Fruit fly (Drosophila melanogaster) whole organism, embryonic: ENCODE results near the gene Lip2.
A peak's percentile ranks its signal among the peaks of the same experiment; 100 is the strongest.

Experiments used
- Atf3 ChIP-seq: fragments of 200-800 bp; sonication (Bioruptor generic); optimal IDR thresholded peaks from 3 replicates; lab custom pipeline; 2016; ENCODE audit warnings: missing biosample characterization, missing genetic modification characterization
- CG10366 ChIP-seq: fragments of 200-800 bp; sonication (Bioruptor generic); IDR thresholded peaks from 2 replicates; pipeline ENCODE4 v1.3.6; 2022; ENCODE audit warnings: missing biosample characterization, missing genetic modification characterization
- CG12071 ChIP-seq: fragments of 200-800 bp; sonication (Bioruptor generic); optimal IDR thresholded peaks from 3 replicates; lab custom pipeline; 2018; ENCODE audit warnings: missing biosample characterization, mild to moderate bottlenecking, missing genetic modification characterization
- CG12155 ChIP-seq: fragments of 200-800 bp; sonication (Bioruptor generic); optimal IDR thresholded peaks from 3 replicates; lab custom pipeline; 2016; ENCODE audit warnings: missing biosample characterization, missing genetic modification characterization
- CG14050 ChIP-seq: fragments of 200-800 bp; sonication (Bioruptor generic); IDR thresholded peaks from 3 replicates; pipeline ENCODE4 v1.3.6; 2022; ENCODE audit warnings: missing biosample characterization, missing genetic modification characterization
- CG17359 ChIP-seq: fragments of 200-800 bp; sonication (Bioruptor generic); optimal IDR thresholded peaks from 3 replicates; lab custom pipeline; 2018; ENCODE audit warnings: missing biosample characterization, mild to moderate bottlenecking, missing genetic modification characterization, moderate library complexity
- CG17361 ChIP-seq: fragments of 200-800 bp; sonication (Bioruptor generic); IDR thresholded peaks from 3 replicates; pipeline ENCODE4 v1.3.6; 2022; ENCODE audit warnings: missing biosample characterization, missing genetic modification characterization
- CG17612 ChIP-seq: fragments of 200-800 bp; sonication (Bioruptor generic); IDR thresholded peaks from 2 replicates; pipeline ENCODE4 v1.3.6; 2022; ENCODE audit warnings: missing biosample characterization, missing genetic modification characterization
- CG2120 ChIP-seq: fragments of 200-800 bp; sonication (Bioruptor generic); optimal IDR thresholded peaks from 3 replicates; lab custom pipeline; 2016; ENCODE audit warnings: missing biosample characterization, missing genetic modification characterization
- CG2889 ChIP-seq: fragments of 200-800 bp; sonication (Bioruptor generic); IDR thresholded peaks from 3 replicates; pipeline ENCODE4 v1.3.6; 2022; ENCODE audit warnings: missing biosample characterization, missing genetic modification characterization
- CG30020 ChIP-seq: fragments of 200-800 bp; optimal IDR thresholded peaks from 2 replicates; lab custom pipeline; 2019; ENCODE audit warnings: missing biosample characterization, mild to moderate bottlenecking, missing genetic modification characterization, moderate library complexity
- CG31224 ChIP-seq: fragments of 200-800 bp; sonication (Bioruptor generic); IDR thresholded peaks from 2 replicates; pipeline ENCODE4 v1.3.6; 2022; ENCODE audit warnings: missing biosample characterization, missing genetic modification characterization
- CG31441 ChIP-seq: fragments of 200-800 bp; sonication (Bioruptor generic); IDR thresholded peaks from 2 replicates; pipeline ENCODE4 v1.3.6; 2022; ENCODE audit warnings: missing biosample characterization, missing genetic modification characterization
- CG4328 ChIP-seq: fragments of 200-800 bp; sonication (Bioruptor generic); optimal IDR thresholded peaks from 3 replicates; lab custom pipeline; 2017; ENCODE audit warnings: missing biosample characterization, missing genetic modification reagents, missing genetic modification characterization
- CG4360 ChIP-seq: fragments of 200-800 bp; sonication (Bioruptor generic); IDR thresholded peaks from 2 replicates; pipeline ENCODE4 v1.3.6; 2022; ENCODE audit warnings: missing biosample characterization, missing genetic modification characterization
- CG4404 ChIP-seq: fragments of 200-800 bp; sonication (Bioruptor generic); IDR thresholded peaks from 2 replicates; pipeline ENCODE4 v1.3.6; 2022; ENCODE audit warnings: missing biosample characterization, missing genetic modification characterization
- CG6272 ChIP-seq: fragments of 200-800 bp; sonication (Bioruptor generic); IDR thresholded peaks from 2 replicates; pipeline ENCODE4 v1.3.6; 2022; ENCODE audit warnings: missing biosample characterization, missing genetic modification characterization
- CG7786 ChIP-seq: fragments of 200-800 bp; sonication (Bioruptor generic); optimal IDR thresholded peaks from 2 replicates; lab custom pipeline; 2016; ENCODE audit warnings: missing biosample characterization, missing genetic modification characterization
- CG8765 ChIP-seq: fragments of 200-800 bp; sonication (Bioruptor generic); IDR thresholded peaks from 2 replicates; pipeline ENCODE4 v1.3.6; 2022; ENCODE audit warnings: missing biosample characterization, missing genetic modification characterization
- CG8924 ChIP-seq: fragments of 200-800 bp; optimal IDR thresholded peaks from 3 replicates; lab custom pipeline; 2019; ENCODE audit warnings: missing biosample characterization, mild to moderate bottlenecking, missing genetic modification characterization, moderate library complexity
- CG9727 ChIP-seq: fragments of 200-800 bp; sonication (Bioruptor generic); optimal IDR thresholded peaks from 3 replicates; lab custom pipeline; 2017; ENCODE audit warnings: missing biosample characterization, mild to moderate bottlenecking, missing genetic modification characterization
- CG9932 ChIP-seq: fragments of 200-800 bp; sonication (Bioruptor generic); IDR thresholded peaks from 2 replicates; pipeline ENCODE4 v1.3.6; 2022; ENCODE audit warnings: missing biosample characterization, missing genetic modification characterization
- Chrac-16 ChIP-seq: fragments of 200-800 bp; sonication (Bioruptor generic); optimal IDR thresholded peaks from 3 replicates; lab custom pipeline; 2016; ENCODE audit warnings: missing biosample characterization, missing genetic modification characterization
- CkIIα-i1 ChIP-seq: fragments of 200-800 bp; sonication (Bioruptor generic); IDR thresholded peaks from 2 replicates; pipeline ENCODE4 v1.3.6; 2022; ENCODE audit warnings: missing biosample characterization, missing genetic modification characterization
- Doc2 ChIP-seq: fragments of 200-800 bp; sonication (Bioruptor generic); IDR thresholded peaks from 2 replicates; pipeline ENCODE4 v1.3.6; 2022; ENCODE audit warnings: missing biosample characterization, missing genetic modification characterization
- Fer1 ChIP-seq: fragments of 200-800 bp; sonication (Bioruptor generic); optimal IDR thresholded peaks from 2 replicates; lab custom pipeline; 2017; ENCODE audit warnings: missing biosample characterization, mild to moderate bottlenecking, missing genetic modification characterization
- Hmr ChIP-seq: fragments of 200-800 bp; sonication (Bioruptor generic); optimal IDR thresholded peaks from 3 replicates; lab custom pipeline; 2017; ENCODE audit warnings: mild to moderate bottlenecking, missing biosample characterization, missing genetic modification reagents, missing genetic modification characterization
- Hr78 ChIP-seq, 2 experiments: fragments of 200-800 bp in 1 of 2; fragments of >200 bp in 1 of 2; sonication (Bioruptor generic) in 1 of 2; optimal IDR thresholded peaks; 2 replicates each; lab custom pipeline; 2017 to 2019; ENCODE audit warnings: missing biosample characterization in 2 of 2, missing genetic modification characterization in 2 of 2, mild to moderate bottlenecking in 1 of 2, moderate library complexity in 1 of 2
- MTF-1 ChIP-seq: fragments of 200-800 bp; sonication (Bioruptor generic); optimal IDR thresholded peaks from 2 replicates; lab custom pipeline; 2018; ENCODE audit warnings: missing biosample characterization, mild to moderate bottlenecking, missing genetic modification characterization, borderline replicate concordance
- Six4 ChIP-seq: fragments of 200-800 bp; sonication (Bioruptor generic); optimal IDR thresholded peaks from 2 replicates; lab custom pipeline; 2016; ENCODE audit warnings: missing biosample characterization, missing genetic modification characterization
- abd-A ChIP-seq: fragments of 200-800 bp; sonication (Bioruptor generic); optimal IDR thresholded peaks from 3 replicates; lab custom pipeline; 2019; ENCODE audit warnings: missing biosample characterization, mild to moderate bottlenecking, missing genetic modification characterization, moderate library complexity
- ase ChIP-seq: fragments of 200-800 bp; sonication (Bioruptor generic); IDR thresholded peaks from 3 replicates; pipeline ENCODE4 v1.3.6; 2022; ENCODE audit warnings: missing biosample characterization, missing genetic modification characterization
- corto ChIP-seq: fragments of 200-800 bp; sonication (Bioruptor generic); optimal IDR thresholded peaks from 2 replicates; lab custom pipeline; 2016; ENCODE audit warnings: missing biosample characterization, mild to moderate bottlenecking, missing genetic modification characterization, moderate library complexity
- dysf ChIP-seq: fragments of 200-800 bp; sonication (Bioruptor generic); IDR thresholded peaks from 3 replicates; pipeline ENCODE4 v1.3.6; 2022; ENCODE audit warnings: missing biosample characterization, missing genetic modification characterization
- ewg ChIP-seq: fragments of 200-800 bp; sonication (Bioruptor generic); optimal IDR thresholded peaks from 3 replicates; lab custom pipeline; 2017; ENCODE audit warnings: mild to moderate bottlenecking, missing biosample characterization, missing genetic modification reagents, missing genetic modification characterization
- kay ChIP-seq: fragments of 200-800 bp; sonication (Bioruptor generic); optimal IDR thresholded peaks from 2 replicates; lab custom pipeline; 2016; ENCODE audit warnings: missing biosample characterization, missing genetic modification characterization
- lola ChIP-seq, 3 experiments: fragments of >200 bp in 2 of 3; fragments of 200-800 bp in 1 of 3; sonication (Bioruptor generic) in 1 of 3; optimal IDR thresholded peaks; 2 replicates each; lab custom pipeline; 2017 to 2019; ENCODE audit warnings: missing biosample characterization in 3 of 3, missing genetic modification characterization in 3 of 3, mild to moderate bottlenecking in 1 of 3, moderate library complexity in 1 of 3
- pan ChIP-seq, 4 experiments: fragments of >200 bp in 3 of 4; fragments of 200-800 bp in 1 of 4; sonication (Bioruptor generic) in 1 of 4; optimal IDR thresholded peaks in 3 of 4; IDR thresholded peaks in 1 of 4; 2 replicates each; pipeline versions ENCODE4 v1.3.6 to Lab custom; 2017 to 2022; ENCODE audit warnings: missing biosample characterization in 2 of 4, missing genetic modification characterization in 2 of 4, mixed read lengths in 1 of 4
- psq ChIP-seq: fragments of 200-800 bp; sonication (Bioruptor generic); optimal IDR thresholded peaks from 2 replicates; lab custom pipeline; 2017; ENCODE audit warnings: missing biosample characterization, missing genetic modification characterization
- salm ChIP-seq: fragments of 200-800 bp; sonication (Bioruptor generic); optimal IDR thresholded peaks from 2 replicates; lab custom pipeline; 2018; ENCODE audit warnings: missing biosample characterization, mild to moderate bottlenecking, missing genetic modification characterization
- sens-2 ChIP-seq: fragments of 200-800 bp; sonication (Bioruptor generic); IDR thresholded peaks from 2 replicates; pipeline ENCODE4 v1.3.6; 2022; ENCODE audit warnings: missing biosample characterization, missing genetic modification characterization
- seq ChIP-seq: fragments of 200-800 bp; sonication (Bioruptor generic); IDR thresholded peaks from 2 replicates; pipeline ENCODE4 v1.3.6; 2022; ENCODE audit warnings: missing biosample characterization, missing genetic modification characterization
- slp2 ChIP-seq: fragments of 200-800 bp; sonication (Bioruptor generic); optimal IDR thresholded peaks from 2 replicates; lab custom pipeline; 2016; ENCODE audit warnings: missing biosample characterization, missing genetic modification characterization
- toy ChIP-seq: fragments of 200-800 bp; sonication (Bioruptor generic); IDR thresholded peaks from 2 replicates; pipeline ENCODE4 v1.3.6; 2022; ENCODE audit warnings: missing biosample characterization, missing genetic modification characterization
- twi ChIP-seq: fragments of 200-800 bp; optimal IDR thresholded peaks from 2 replicates; lab custom pipeline; 2019; ENCODE audit warnings: missing biosample characterization, mild to moderate bottlenecking, missing genetic modification characterization, moderate library complexity
- wdn ChIP-seq: fragments of 200-800 bp; sonication (Bioruptor generic); IDR thresholded peaks from 2 replicates; pipeline ENCODE4 v1.3.6; 2022; ENCODE audit warnings: missing biosample characterization, missing genetic modification characterization
- zen2 ChIP-seq: fragments of 200-800 bp; sonication (Bioruptor generic); IDR thresholded peaks from 3 replicates; pipeline ENCODE4 v1.3.6; 2022; ENCODE audit warnings: missing biosample characterization, missing genetic modification characterization; ENCODE audit not compliant: partially characterized antibody
- zfh1 ChIP-seq: fragments of 200-800 bp; sonication (Bioruptor generic); IDR thresholded peaks from 3 replicates; pipeline ENCODE4 v1.3.6; 2022; ENCODE audit warnings: missing biosample characterization, missing genetic modification characterization

Gene Lip2

DNA sequence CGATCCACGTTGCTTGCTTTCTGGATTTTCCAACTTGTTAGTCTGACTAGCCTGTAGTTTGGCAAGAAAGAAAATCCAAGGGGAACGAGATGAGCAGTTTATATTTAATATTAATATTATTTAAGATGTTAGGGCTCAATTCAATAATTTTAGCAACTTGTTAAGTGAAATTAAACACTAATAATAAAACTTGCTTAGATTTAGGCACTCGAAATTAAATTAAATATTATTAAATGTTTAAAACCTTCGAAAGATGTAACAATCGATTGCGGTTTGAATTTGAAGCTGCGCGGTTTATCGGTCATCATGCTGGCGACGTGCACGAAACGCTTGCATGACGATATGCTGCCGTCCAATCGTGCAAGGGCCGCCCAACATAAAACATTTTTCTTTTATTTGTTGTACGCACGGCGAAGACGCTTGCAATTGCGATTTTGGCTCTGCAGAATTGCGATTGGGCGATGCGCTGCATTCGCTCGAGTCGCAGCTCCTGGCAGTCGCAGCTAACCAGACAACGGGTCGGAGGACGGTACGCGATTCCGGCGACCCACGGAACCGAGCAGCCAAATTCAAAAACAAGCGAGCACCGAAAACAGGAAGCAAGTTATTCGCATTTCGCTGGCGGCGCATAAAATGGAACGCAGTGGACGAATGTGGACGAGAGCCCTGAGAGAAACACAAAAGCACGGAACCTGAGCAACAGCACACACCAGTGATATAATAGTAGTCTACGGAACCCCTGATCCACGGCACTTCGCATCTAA lies 27.9 kb upstream of the Lip2 start, which contains the start of the genes Vha16-5 and CG12299 (continued):
- peak; percentile 70 for TF ChIP-seq wdn (GFP tag; lab: Robert Waterston, UW)
- TF ChIP-seq Fer1 = peak; percentile 61
- peak; percentile 81 for TF ChIP-seq CG12155 (GFP tag; lab: Kevin White, UChicago)
- peak; percentile 77 for TF ChIP-seq Six4
- peak; percentile 87 for TF ChIP-seq CG14050 (GFP tag; lab: Robert Waterston, UW)
- TF ChIP-seq Doc2 (GFP tag; lab: Robert Waterston, UW) = peak; percentile 72; the same call in 1 of the 2 replicates
- TF ChIP-seq corto (GFP tag; lab: Kevin White, UChicago) = no peak
- TF ChIP-seq Atf3 (GFP tag; lab: Kevin White, UChicago) = peak; percentile 62
- TF ChIP-seq ewg (GFP tag; lab: Kevin White, UChicago) = peak; percentile 74
- TF ChIP-seq ase = peak; percentile 89
- TF ChIP-seq kay = peak; percentile 59
- TF ChIP-seq CG6272 (GFP tag; lab: Robert Waterston, UW) = peak; percentile 91
- TF ChIP-seq zen2 (GFP tag; lab: Robert Waterston, UW) = peak; percentile 57; the same call in 1 of the 3 replicates
- TF ChIP-seq slp2 (GFP tag; lab: Kevin White, UChicago) = peak; percentile 78
- TF ChIP-seq CG17359 = peak; percentile 79
- peak; percentile 91 for TF ChIP-seq dysf (GFP tag; lab: Robert Waterston, UW)
- TF ChIP-seq CG31224 = peak; percentile 64
- 0 out of 2 replicates have a peak, but pooled peaks have one; percentile 10 for TF ChIP-seq CkIIα-i1 (GFP tag; lab: Robert Waterston, UW)
- TF ChIP-seq psq = peak; percentile 68
- no peak for TF ChIP-seq Hmr (GFP tag; lab: Kevin White, UChicago)
- TF ChIP-seq Hr78 (GFP tag; optimal IDR thresholded peaks at IDR 0.05; lab: Kevin White, UChicago) = no peak
- peak; percentile 95 for TF ChIP-seq CG10366 (GFP tag; lab: Robert Waterston, UW)
- peak; percentile 85 for TF ChIP-seq Chrac-16 (GFP tag; lab: Kevin White, UChicago)
- peak; percentile 37 for TF ChIP-seq twi (tag; lab: Kevin White, UChicago)
- TF ChIP-seq zfh1 (GFP tag; lab: Robert Waterston, UW) = peak; percentile 94
- TF ChIP-seq CG2120 (GFP tag; lab: Kevin White, UChicago) = peak; percentile 93
- TF ChIP-seq pan (optimal IDR thresholded peaks at IDR 0.05; lab: Kevin White, UChicago) = no peak
- TF ChIP-seq pan (GFP tag; optimal IDR thresholded peaks at IDR 0.05 in 1 of 2, IDR thresholded peaks at IDR 0.05 in 1 of 2) = peak in 1 of 2 experiments; percentile 88
- TF ChIP-seq CG2889 (GFP tag; lab: Robert Waterston, UW) = peak; percentile 87
- no peak for TF ChIP-seq CG12071 (GFP tag; lab: Kevin White, UChicago)
- no peak; the same call in none of the 2 replicates for TF ChIP-seq CG31441
- peak; percentile 82 for TF ChIP-seq CG8924
- TF ChIP-seq lola (GFP tag; optimal IDR thresholded peaks at IDR 0.05; lab: Kevin White, UChicago) = peak in 1 of 3 experiments; percentile 84
- peak; percentile 59; the same call in 1 of the 2 replicates for TF ChIP-seq CG4360 (GFP tag; lab: Robert Waterston, UW)
- TF ChIP-seq salm (tag; lab: Kevin White, UChicago) = peak; percentile 24
- peak; percentile 55; the same call in 1 of the 3 replicates for TF ChIP-seq CG17361 (GFP tag; lab: Robert Waterston, UW)
- peak; percentile 34; the same call in 1 of the 2 replicates for TF ChIP-seq seq
- peak; percentile 86 for TF ChIP-seq CG7786
- TF ChIP-seq MTF-1 (GFP tag; lab: Kevin White, UChicago) = no peak
- TF ChIP-seq CG4404 (GFP tag; lab: Robert Waterston, UW) = peak; percentile 88
- peak; percentile 28 for TF ChIP-seq CG4328 (GFP tag; lab: Kevin White, UChicago)
- TF ChIP-seq abd-A (tag; lab: Kevin White, UChicago) = no peak
- peak; percentile 82 for TF ChIP-seq CG9727 (GFP tag; lab: Kevin White, UChicago)
- TF ChIP-seq CG9932 (GFP tag; lab: Robert Waterston, UW) = peak; percentile 95
- TF ChIP-seq CG8765 (GFP tag; lab: Robert Waterston, UW) = peak; percentile 88; the same call in 1 of the 2 replicates
- peak; percentile 70 for TF ChIP-seq CG30020 (tag; lab: Kevin White, UChicago)
- TF ChIP-seq CG17612 (GFP tag; lab: Robert Waterston, UW) = peak; percentile 68; the same call in 1 of the 2 replicates
- TF ChIP-seq sens-2 (GFP tag; lab: Robert Waterston, UW) = peak; percentile 63; the same call in 1 of the 2 replicates
- no peak for TF ChIP-seq toy (GFP tag; lab: Robert Waterston, UW)
